Worm (Caenorhabditis elegans): ENCODE measurements around the gene ZK622.4.

Gene ZK622.4

DNA sequence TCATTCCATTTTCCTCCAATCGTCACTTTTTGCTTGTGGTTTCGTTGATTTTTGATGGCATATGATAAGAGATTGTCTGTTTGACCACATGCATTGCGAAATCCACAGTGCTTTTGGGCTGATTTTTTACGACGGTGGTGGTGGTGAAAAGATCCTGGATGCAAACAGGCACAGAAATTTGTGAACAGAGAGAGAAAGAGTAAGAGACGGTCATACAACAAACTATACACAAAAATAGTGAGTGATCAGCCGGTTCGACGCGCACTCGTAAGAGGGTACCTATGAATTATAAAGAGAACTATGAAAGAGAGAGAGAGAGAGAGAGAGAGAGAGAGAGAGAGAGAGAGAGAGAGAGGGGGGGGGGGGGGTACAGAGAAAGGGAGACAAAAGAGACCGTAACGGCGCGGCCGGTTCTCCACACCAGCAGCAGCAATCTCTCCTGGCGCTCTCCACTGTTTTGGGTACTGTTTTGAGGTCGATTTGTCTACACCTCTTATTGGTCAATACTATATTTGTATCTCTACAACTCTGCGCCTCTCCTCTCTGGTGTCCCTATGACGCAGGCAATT lies 29.3 kb downstream of the ZK622.4 start (continued):
- peak; percentile 69 for TF ChIP-seq mep-1 (tag; optimal IDR thresholded peaks at IDR 0.05)
- TF ChIP-seq lin-13 (GFP tag; optimal IDR thresholded peaks at IDR 0.05): peak; percentile 11
- peak; percentile 52 for TF ChIP-seq dmd-6 (GFP tag; IDR thresholded peaks at IDR 0.05)
- TF ChIP-seq F10B5.3 (tag; optimal IDR thresholded peaks at IDR 0.05): peak; percentile 55
- peak; percentile 42 for TF ChIP-seq duxl-1 (tag; optimal IDR thresholded peaks at IDR 0.05; ENCODE audit: poor library complexity)
- TF ChIP-seq mxl-3 (GFP tag; optimal IDR thresholded peaks at IDR 0.05): peak; percentile 61
- TF ChIP-seq rbr-2 (tag; optimal IDR thresholded peaks at IDR 0.05): peak; percentile 42
- TF ChIP-seq daf-16 (GFP tag; optimal IDR thresholded peaks at IDR 0.05): no peak
- peak; percentile 54 for TF ChIP-seq daf-16 (tag; optimal IDR thresholded peaks at IDR 0.05)
- TF ChIP-seq Y5F2A.4 (GFP tag; optimal IDR thresholded peaks at IDR 0.05): no peak
- TF ChIP-seq spr-3 (GFP tag; optimal IDR thresholded peaks at IDR 0.05): peak; percentile 26
- no peak for TF ChIP-seq unc-39 (tag; optimal IDR thresholded peaks at IDR 0.05)
- peak; percentile 52 for TF ChIP-seq spr-1 (tag; optimal IDR thresholded peaks at IDR 0.05)
- TF ChIP-seq ceh-20 (GFP tag; IDR thresholded peaks at IDR 0.05): 0 out of 2 replicates have a peak, but pooled peaks have one; percentile 33
- TF ChIP-seq lsy-2 (tag; optimal IDR thresholded peaks at IDR 0.05): peak; percentile 25 to 38
- peak; percentile 94 for TF ChIP-seq hlh-11 (tag; optimal IDR thresholded peaks at IDR 0.05)

- TF ChIP-seq Y75B8A.6 (GFP tag; IDR thresholded peaks at IDR 0.05) (no peak), mdt-29 (GFP tag; IDR thresholded peaks at IDR 0.05) (no peak), cey-2 (tag; optimal IDR thresholded peaks at IDR 0.05; ENCODE audit: borderline replicate concordance, insufficient read depth) (no peak), D1046.2 (GFP tag; IDR thresholded peaks at IDR 0.05) (no peak), nhr-102 (tag; optimal IDR thresholded peaks at IDR 0.05) (no peak), egl-27 (tag; optimal IDR thresholded peaks at IDR 0.05) (no peak), aha-1 (tag) (no peak), F49E8.2 (tag; optimal IDR thresholded peaks at IDR 0.05; ENCODE audit: borderline replicate concordance) (no peak), rbr-2 (tag; optimal IDR thresholded peaks at IDR 0.05) (no peak), dmd-6 (GFP tag; IDR thresholded peaks at IDR 0.05) (no peak), pha-4 (GFP tag; IDR thresholded peaks at IDR 0.05) (no peak), pha-4 (tag; optimal IDR thresholded peaks at IDR 0.05) (peak; percentile 15), madf-5 (GFP tag; IDR thresholded peaks at IDR 0.05) (no peak), aly-2 (tag; optimal IDR thresholded peaks at IDR 0.05) (no peak), mep-1 (tag; optimal IDR thresholded peaks at IDR 0.05) (no peak), nhr-41 (GFP tag; IDR thresholded peaks at IDR 0.05) (no peak), Y5F2A.4 (GFP tag; optimal IDR thresholded peaks at IDR 0.05) (no peak), T20F7.1 (GFP tag; optimal IDR thresholded peaks at IDR 0.05) (no peak), nhr-28 (tag; optimal IDR thresholded peaks at IDR 0.05) (peak; percentile 32), jun-1 (tag; optimal IDR thresholded peaks at IDR 0.05) (no peak), hlh-11 (tag; optimal IDR thresholded peaks at IDR 0.05) (peak; percentile 26), ceh-32 (tag; optimal IDR thresholded peaks at IDR 0.05; ENCODE audit: poor library complexity) (no peak), daf-16 (GFP tag; optimal IDR thresholded peaks at IDR 0.05) (no peak), daf-16 (tag; optimal IDR thresholded peaks at IDR 0.05) (peak; percentile 20)
Observed at ce11 chrII:5322732-5323326, 30.3 kb downstream of the ZK622.4 start, which contains the start of gene vhp-1. Gene vhp-1, plus strand, starts transcription at chrII:5323276.

- TF ChIP-seq Y105C5A.15 (GFP tag; IDR thresholded peaks at IDR 0.05) (no peak), unc-62 (GFP tag; optimal IDR thresholded peaks at IDR 0.05 in 1 of 2) (no peak), unc-62 (tag; optimal IDR thresholded peaks at IDR 0.05) (no peak), ztf-11 (tag; optimal IDR thresholded peaks at IDR 0.05) (no peak), php-3 (GFP tag; IDR thresholded peaks at IDR 0.05) (peak; percentile 73), nhr-77 (tag; optimal IDR thresholded peaks at IDR 0.05) (peak; percentile 84), nhr-237 (tag; optimal IDR thresholded peaks at IDR 0.05) (no peak), zfp-2 (tag; optimal IDR thresholded peaks at IDR 0.05) (no peak), ama-1 (optimal IDR thresholded peaks at IDR 0.05) (no peak), cey-2 (tag; optimal IDR thresholded peaks at IDR 0.05; ENCODE audit: borderline replicate concordance, insufficient read depth) (no peak), ztf-7 (tag; optimal IDR thresholded peaks at IDR 0.05) (no peak), mxl-2 (GFP tag; conservative IDR thresholded peaks at IDR 0.05) (no peak), Y75B8A.6 (GFP tag; IDR thresholded peaks at IDR 0.05) (no peak), aly-2 (tag; optimal IDR thresholded peaks at IDR 0.05) (no peak), ctbp-1 (GFP tag; IDR thresholded peaks at IDR 0.05) (no peak), fkh-10 (GFP tag; optimal IDR thresholded peaks at IDR 0.05) (no peak), set-16 (GFP tag; IDR thresholded peaks at IDR 0.05) (no peak), ceh-20 (GFP tag; IDR thresholded peaks at IDR 0.05) (no peak), arid-1 (GFP tag; conservative IDR thresholded peaks at IDR 0.05) (no peak)
Observed at ce11 chrII:5323773-5324172, 31.3 kb downstream of the ZK622.4 start.

Measured in whole organism, L4 larva.